Fruit fly (Drosophila melanogaster): Measurements from ENCODE around the gene Moe.
A peak's percentile ranks its signal among the peaks of the same experiment; 100 is the strongest.

Moe gene

DNA sequence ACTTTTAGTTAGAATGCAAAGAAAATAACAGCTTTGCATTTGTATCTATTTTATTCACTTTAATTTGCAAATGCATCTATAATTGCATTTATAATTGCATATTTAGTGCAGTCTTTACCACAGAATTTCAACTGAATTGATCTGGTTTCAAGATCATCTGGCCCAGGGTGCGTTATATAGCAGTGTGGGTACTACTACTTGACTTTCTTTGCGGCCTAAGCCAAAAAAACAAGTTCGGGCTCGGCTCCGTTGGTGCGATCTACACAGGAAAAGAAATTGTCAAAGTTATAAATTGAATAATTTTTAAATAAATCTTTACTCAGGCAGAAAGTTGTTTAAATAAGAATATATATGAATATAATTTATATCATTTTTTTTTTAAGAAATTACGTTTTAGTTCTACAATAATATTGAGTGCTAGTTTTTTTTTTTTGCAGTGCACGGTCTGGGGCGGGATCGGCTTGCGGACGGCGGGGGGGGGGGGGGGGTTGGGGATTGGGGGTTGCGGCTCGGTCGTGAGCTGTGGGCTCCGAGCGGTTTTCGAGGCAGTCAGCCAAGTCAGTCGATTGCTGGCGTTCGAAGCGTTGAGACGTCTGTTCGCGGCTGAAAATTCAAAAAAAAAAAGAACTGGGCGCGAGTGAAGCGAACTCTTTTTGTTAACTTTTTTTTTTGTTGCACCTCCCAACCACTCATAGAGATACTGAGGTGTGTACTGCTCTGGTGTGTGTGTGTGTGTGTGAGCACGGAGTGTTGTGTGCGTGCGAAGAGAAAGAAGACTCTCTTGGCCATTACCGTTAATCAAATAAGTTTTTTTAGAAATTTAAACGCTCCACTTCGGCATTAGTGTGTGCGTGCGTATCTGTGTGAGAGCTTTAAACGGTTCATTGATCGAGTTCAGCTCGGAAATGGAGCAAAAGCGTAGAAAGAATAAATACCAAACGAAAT is 34.3 kb downstream of the Moe start:
- TF ChIP-seq Ets98B (GFP tag; IDR thresholded peaks at IDR 0.05) (peak; percentile 87), Pif1A (GFP tag; optimal IDR thresholded peaks at IDR 0.05) (peak; percentile 58), fd96Ca (GFP tag; IDR thresholded peaks at IDR 0.05) (peak; percentile 85), CG32121 (GFP tag; IDR thresholded peaks at IDR 0.05) (peak; percentile 77), CG17806 (tag; optimal IDR thresholded peaks at IDR 0.05) (peak; percentile 82), Snoo (tag; optimal IDR thresholded peaks at IDR 0.05) (peak; percentile 85), CG10348 (GFP tag; IDR thresholded peaks at IDR 0.05) (no peak), CG9948 (tag; optimal IDR thresholded peaks at IDR 0.05) (peak; percentile 82), Pif1B (GFP tag; optimal IDR thresholded peaks at IDR 0.05) (peak; percentile 52), CG4496 (GFP tag; IDR thresholded peaks at IDR 0.05) (peak; percentile 87), CG12605 (GFP tag; IDR thresholded peaks at IDR 0.05) (peak; percentile 89), rn (GFP tag; IDR thresholded peaks at IDR 0.05) (peak; percentile 38), CG13204 (GFP tag; optimal IDR thresholded peaks at IDR 0.05) (peak; percentile 90), CG8159 (tag; optimal IDR thresholded peaks at IDR 0.05) (peak; percentile 87), D1 (tag; optimal IDR thresholded peaks at IDR 0.05) (peak; percentile 21), EcR (GFP tag; optimal IDR thresholded peaks at IDR 0.05) (peak; percentile 16), CG8301 (tag; optimal IDR thresholded peaks at IDR 0.05) (peak; percentile 73), CG34367 (tag; optimal IDR thresholded peaks at IDR 0.05) (peak; percentile 78), CG15710 (tag; optimal IDR thresholded peaks at IDR 0.05) (peak; percentile 87), CG14655 (GFP tag; optimal IDR thresholded peaks at IDR 0.05) (peak; percentile 88), gl (tag; optimal IDR thresholded peaks at IDR 0.05) (peak; percentile 81)

DNA sequence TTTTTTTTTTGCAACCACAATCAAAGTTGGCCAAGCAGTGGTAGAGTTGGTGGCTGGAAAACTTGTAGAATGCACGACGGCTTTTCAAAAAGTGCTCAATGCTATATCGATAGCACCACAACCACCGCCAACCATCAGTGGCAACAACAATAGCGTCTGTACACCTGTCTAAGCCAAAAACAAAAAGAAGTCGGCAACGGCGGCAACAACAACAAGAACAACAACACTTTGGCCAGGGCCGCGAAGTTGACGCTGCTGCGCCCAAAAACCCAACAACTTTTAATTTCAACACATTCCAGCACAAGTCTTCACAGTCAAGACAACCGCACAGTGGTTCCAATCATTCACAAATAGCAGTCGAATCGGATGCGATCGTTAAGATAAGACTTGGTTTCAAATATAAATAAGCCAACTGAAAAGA is 35.0 kb downstream of the Moe start:
- TF ChIP-seq Pif1A (GFP tag; optimal IDR thresholded peaks at IDR 0.05) (no peak), Pif1B (GFP tag; optimal IDR thresholded peaks at IDR 0.05) (no peak), CG14655 (GFP tag; optimal IDR thresholded peaks at IDR 0.05) (no peak), gl (tag; optimal IDR thresholded peaks at IDR 0.05) (no peak), fd96Ca (GFP tag; IDR thresholded peaks at IDR 0.05) (no peak)

DNA sequence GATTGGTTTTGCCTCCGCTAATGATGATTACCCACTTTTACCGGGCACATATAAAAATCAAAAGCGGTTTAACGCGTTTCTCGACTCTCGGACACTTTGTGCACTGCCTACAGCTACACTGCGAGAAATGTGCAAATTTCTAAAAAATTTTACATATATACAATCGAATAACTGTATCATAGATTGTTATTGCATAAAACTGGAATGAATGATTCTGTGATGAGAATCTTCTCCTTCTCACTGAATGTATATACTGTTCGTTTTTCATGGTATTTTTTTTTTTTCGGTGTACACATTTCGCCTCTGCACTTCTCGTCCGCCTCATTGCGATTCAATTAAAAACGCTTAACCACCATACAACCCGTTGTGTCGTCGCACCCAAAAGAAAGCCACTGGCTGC is 36.9 kb downstream of the Moe start:
- TF ChIP-seq CG8159 (tag; optimal IDR thresholded peaks at IDR 0.05) (peak; percentile 79), CG12605 (GFP tag; IDR thresholded peaks at IDR 0.05) (peak; percentile 87), CG9948 (tag; optimal IDR thresholded peaks at IDR 0.05) (peak; percentile 68), CG8301 (tag; optimal IDR thresholded peaks at IDR 0.05) (peak; percentile 90), Ets98B (GFP tag; IDR thresholded peaks at IDR 0.05) (peak; percentile 93), fd96Ca (GFP tag; IDR thresholded peaks at IDR 0.05) (peak; percentile 88), CG17806 (tag; optimal IDR thresholded peaks at IDR 0.05) (peak; percentile 73), EcR (GFP tag; optimal IDR thresholded peaks at IDR 0.05) (peak; percentile 28), CG32121 (GFP tag; IDR thresholded peaks at IDR 0.05) (peak; percentile 87), D1 (tag; optimal IDR thresholded peaks at IDR 0.05) (no peak), CG15710 (tag; optimal IDR thresholded peaks at IDR 0.05) (peak; percentile 78), gl (tag; optimal IDR thresholded peaks at IDR 0.05) (peak; percentile 28), rn (GFP tag; IDR thresholded peaks at IDR 0.05) (peak; percentile 76), CG34367 (tag; optimal IDR thresholded peaks at IDR 0.05) (peak; percentile 71), Pif1A (GFP tag; optimal IDR thresholded peaks at IDR 0.05) (peak; percentile 89), CG10348 (GFP tag; IDR thresholded peaks at IDR 0.05) (peak; percentile 57; the same call in 1 of the 2 replicates), CG13204 (GFP tag; optimal IDR thresholded peaks at IDR 0.05) (peak; percentile 31), CG4496 (GFP tag; IDR thresholded peaks at IDR 0.05) (peak; percentile 93), CG14655 (GFP tag; optimal IDR thresholded peaks at IDR 0.05) (peak; percentile 91), Pif1B (GFP tag; optimal IDR thresholded peaks at IDR 0.05) (peak; percentile 87), Snoo (tag; optimal IDR thresholded peaks at IDR 0.05) (peak; percentile 85)

DNA sequence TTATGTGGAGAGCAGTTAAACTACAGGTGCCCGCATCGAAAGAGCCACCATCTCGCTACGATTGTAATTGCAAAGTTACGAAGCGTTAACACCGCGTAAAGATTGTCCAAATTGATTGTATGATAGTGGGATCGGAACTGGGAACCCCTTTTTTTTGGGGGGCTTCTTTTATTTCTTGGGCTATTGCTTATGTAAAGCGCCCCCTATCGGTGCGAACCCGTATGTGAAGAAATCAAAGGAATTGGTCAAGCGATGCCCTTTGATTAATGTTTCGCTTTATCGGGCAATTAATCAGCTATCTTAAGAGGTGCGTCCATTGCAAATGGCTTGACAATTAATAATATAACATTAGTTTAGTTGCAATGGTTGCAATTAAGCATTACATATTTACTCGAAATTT is 38.6 kb downstream of the Moe start:
- TF ChIP-seq D1 (tag; optimal IDR thresholded peaks at IDR 0.05) (no peak), fd96Ca (GFP tag; IDR thresholded peaks at IDR 0.05) (no peak), Pif1B (GFP tag; optimal IDR thresholded peaks at IDR 0.05) (no peak), CG8159 (tag; optimal IDR thresholded peaks at IDR 0.05) (no peak), CG15710 (tag; optimal IDR thresholded peaks at IDR 0.05) (no peak), EcR (GFP tag; optimal IDR thresholded peaks at IDR 0.05) (no peak), CG4496 (GFP tag; IDR thresholded peaks at IDR 0.05) (no peak), CG32121 (GFP tag; IDR thresholded peaks at IDR 0.05) (no peak), Snoo (tag; optimal IDR thresholded peaks at IDR 0.05) (no peak), rn (GFP tag; IDR thresholded peaks at IDR 0.05) (no peak), Ets98B (GFP tag; IDR thresholded peaks at IDR 0.05) (no peak), CG8301 (tag; optimal IDR thresholded peaks at IDR 0.05) (no peak), CG13204 (GFP tag; optimal IDR thresholded peaks at IDR 0.05) (no peak), CG14655 (GFP tag; optimal IDR thresholded peaks at IDR 0.05) (no peak), CG10348 (GFP tag; IDR thresholded peaks at IDR 0.05) (no peak), gl (tag; optimal IDR thresholded peaks at IDR 0.05) (no peak), Pif1A (GFP tag; optimal IDR thresholded peaks at IDR 0.05) (no peak), CG34367 (tag; optimal IDR thresholded peaks at IDR 0.05) (no peak)

DNA sequence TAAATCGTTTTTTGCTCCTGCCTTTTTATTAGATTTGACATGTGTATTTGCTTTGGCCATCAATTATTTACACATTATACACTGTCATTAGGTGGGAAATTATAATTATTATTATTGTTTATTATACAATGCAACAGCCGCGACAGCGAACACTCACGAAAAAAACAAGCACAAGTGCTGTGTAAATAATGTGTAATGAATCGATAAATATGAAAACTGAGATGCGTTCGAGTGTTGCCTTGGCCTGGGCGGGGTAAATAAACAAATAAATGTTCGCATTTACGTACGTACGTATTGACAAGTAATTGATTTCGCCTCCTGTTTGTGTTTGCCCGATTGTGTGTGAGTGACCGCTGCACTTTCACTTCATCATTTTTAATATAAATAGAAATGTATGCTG is 39.5 kb downstream of the Moe start:
- TF ChIP-seq rn (GFP tag; IDR thresholded peaks at IDR 0.05) = no peak
- no peak for TF ChIP-seq EcR (GFP tag; optimal IDR thresholded peaks at IDR 0.05)
- TF ChIP-seq CG4496 (GFP tag; IDR thresholded peaks at IDR 0.05) = no peak
- TF ChIP-seq CG15710 (tag; optimal IDR thresholded peaks at IDR 0.05) = no peak
- no peak for TF ChIP-seq CG14655 (GFP tag; optimal IDR thresholded peaks at IDR 0.05)
- no peak for TF ChIP-seq gl (tag; optimal IDR thresholded peaks at IDR 0.05)
- no peak for TF ChIP-seq CG32121 (GFP tag; IDR thresholded peaks at IDR 0.05)
- no peak for TF ChIP-seq CG17806 (tag; optimal IDR thresholded peaks at IDR 0.05)
- no peak for TF ChIP-seq D1 (tag; optimal IDR thresholded peaks at IDR 0.05)
- no peak for TF ChIP-seq CG12605 (GFP tag; IDR thresholded peaks at IDR 0.05)
- no peak for TF ChIP-seq Ets98B (GFP tag; IDR thresholded peaks at IDR 0.05)
- no peak for TF ChIP-seq fd96Ca (GFP tag; IDR thresholded peaks at IDR 0.05)
- no peak for TF ChIP-seq CG9948 (tag; optimal IDR thresholded peaks at IDR 0.05)
- no peak for TF ChIP-seq CG34367 (tag; optimal IDR thresholded peaks at IDR 0.05)
- TF ChIP-seq CG8159 (tag; optimal IDR thresholded peaks at IDR 0.05) = no peak
